Worm (Caenorhabditis elegans) whole organism, young adult: ENCODE data around the gene exos-4.2.

ENCODE experiments used
- F10E7.11 ChIP-seq: sonication (generic microtip); optimal IDR thresholded peaks from 2 replicates; lab custom pipeline; 2017; ENCODE audit warnings: mild to moderate bottlenecking, missing genetic modification characterization, moderate library complexity, missing compliant biosample characterization
- ama-1 ChIP-seq, 3 experiments: fragments of 150-350 bp in 1 of 3; sonication (generic microtip) in 2 of 3; optimal IDR thresholded peaks; 2 replicates each; lab custom pipeline; 2014 to 2018; ENCODE audit warnings: missing biosample characterization in 2 of 3, missing genetic modification characterization in 2 of 3, missing genetic modification reagents in 2 of 3
- atf-7 ChIP-seq: sonication (generic microtip); optimal IDR thresholded peaks from 2 replicates; lab custom pipeline; 2017; ENCODE audit warnings: mild to moderate bottlenecking, missing genetic modification characterization, missing compliant biosample characterization
- lin-40 ChIP-seq: sonication (generic microtip); optimal IDR thresholded peaks from 2 replicates; lab custom pipeline; 2016; ENCODE audit warnings: missing genetic modification characterization, mild to moderate bottlenecking, missing compliant biosample characterization, missing genotype, missing genetic modification reagents
- mes-4 ChIP-seq: sonication (generic microtip); optimal IDR thresholded peaks from 2 replicates; lab custom pipeline; 2016; ENCODE audit warnings: missing genotype, missing genetic modification characterization, missing compliant biosample characterization
- sea-2 ChIP-seq: fragments of 200-800 bp; sonication (Bioruptor generic); IDR thresholded peaks from 2 replicates; pipeline ENCODE4 v1.3.6; 2022; ENCODE audit warnings: missing genetic modification characterization, missing compliant biosample characterization
- unc-62 ChIP-seq: fragments of 150-350 bp; optimal IDR thresholded peaks from 2 replicates; lab custom pipeline; 2014; ENCODE audit warnings: missing biosample characterization, missing genetic modification reagents, missing genetic modification characterization

DNA sequence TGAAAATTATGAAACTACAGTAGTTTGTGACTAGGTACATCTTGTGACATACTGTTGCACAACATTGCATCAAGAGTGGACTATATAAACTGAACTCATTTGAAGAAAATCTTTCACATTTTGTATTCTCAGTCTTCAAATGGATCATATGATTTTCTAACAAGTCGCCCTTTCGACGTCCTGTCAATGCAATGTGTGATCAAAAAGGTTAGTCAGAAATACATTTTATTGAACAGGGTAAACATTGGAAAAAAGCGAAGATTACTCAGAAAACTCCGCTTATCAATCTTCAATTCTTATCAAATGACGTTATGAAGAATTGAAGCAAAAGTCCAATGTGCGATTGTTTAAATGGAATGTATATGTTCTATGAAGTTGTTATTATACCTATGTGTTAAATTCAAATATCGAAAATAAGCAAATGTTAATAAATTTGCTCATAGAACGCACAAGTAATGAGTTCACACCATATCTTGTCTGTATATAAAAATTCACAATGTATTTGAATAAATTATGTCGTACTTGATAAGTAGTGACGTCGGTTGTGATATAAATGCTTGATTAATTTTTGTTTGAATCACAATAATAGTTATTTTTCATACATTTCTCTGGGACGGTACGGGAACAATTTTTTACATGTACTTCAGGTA lies 27.0 kb upstream of the exos-4.2 start, which contains the start of gene zip-2:
- no peak for TF ChIP-seq mes-4 (tag; lab: Kevin White, UChicago)
- no peak for TF ChIP-seq F10E7.11
- no peak for TF ChIP-seq sea-2
- no peak for TF ChIP-seq lin-40 (tag; lab: Kevin White, UChicago)
- no peak for TF ChIP-seq ama-1 (optimal IDR thresholded peaks at IDR 0.05; lab: Kevin White, UChicago)
- no peak for TF ChIP-seq ama-1 (GFP tag; optimal IDR thresholded peaks at IDR 0.05; lab: Kevin White, UChicago)
- peak; percentile 70 for TF ChIP-seq atf-7 (tag; lab: Kevin White, UChicago)
- peak; percentile 8 for TF ChIP-seq unc-62
